Worm (Caenorhabditis elegans): ENCODE results near the gene col-80.

col-80 gene

DNA sequence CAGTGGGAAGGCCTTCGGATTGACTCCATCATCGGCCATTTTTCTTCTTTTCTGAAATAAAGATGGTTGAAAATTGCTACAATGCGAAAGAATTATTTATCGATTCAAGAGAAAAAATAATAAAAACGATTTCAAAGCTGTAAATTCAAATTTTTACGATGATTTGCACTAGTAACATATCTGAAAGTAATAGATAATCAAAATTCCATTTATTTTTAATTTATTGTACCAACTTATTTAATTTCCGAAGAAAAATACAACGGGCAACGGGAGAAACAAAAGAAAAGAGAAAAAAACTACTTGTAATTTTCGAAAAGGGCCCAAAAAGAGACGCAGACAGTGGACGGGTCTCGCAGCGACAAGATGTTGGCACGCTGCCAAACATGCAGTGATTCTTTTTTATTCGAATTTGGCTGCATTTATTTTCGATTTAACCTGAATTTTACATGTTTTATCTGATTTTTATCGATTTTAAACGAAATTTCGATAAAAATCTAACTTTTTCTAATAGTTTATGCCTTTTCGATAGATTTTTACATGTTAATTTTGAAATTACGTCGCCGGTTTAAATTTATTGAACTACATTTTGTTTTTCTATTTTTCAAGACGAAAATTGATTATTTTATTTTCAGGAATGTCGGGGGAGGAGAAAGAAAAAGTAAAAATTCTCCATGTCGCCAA is 48.3 kb upstream of the col-80 start, which contains the start of the genes snu-13 and rsp-7 (continued):
- no peak for TF ChIP-seq bed-2 (GFP tag; IDR thresholded peaks at IDR 0.05)
- no peak for TF ChIP-seq nhr-27 (tag; optimal IDR thresholded peaks at IDR 0.05)
- peak; percentile 68 for TF ChIP-seq lin-54 (GFP tag; optimal IDR thresholded peaks at IDR 0.05)
- no peak for TF ChIP-seq snpc-1.3 (tag; optimal IDR thresholded peaks at IDR 0.05; ENCODE audit: insufficient read depth)
- TF ChIP-seq mxl-1 (tag; optimal IDR thresholded peaks at IDR 0.05) = no peak
- no peak for TF ChIP-seq cebp-2 (GFP tag; IDR thresholded peaks at IDR 0.05)
- peak; percentile 54 for TF ChIP-seq tlf-1 (GFP tag; optimal IDR thresholded peaks at IDR 0.05)
- TF ChIP-seq dpl-1 (GFP tag; optimal IDR thresholded peaks at IDR 0.05) = peak; percentile 21
- no peak for TF ChIP-seq ceh-40 (GFP tag; IDR thresholded peaks at IDR 0.05)
- TF ChIP-seq K12H6.12 (tag; optimal IDR thresholded peaks at IDR 0.05) = no peak
- TF ChIP-seq nfya-2 (GFP tag; IDR thresholded peaks at IDR 0.05) = no peak
- TF ChIP-seq madf-10 (tag; optimal IDR thresholded peaks at IDR 0.05) = no peak
- no peak for TF ChIP-seq snpc-3.4 (tag; optimal IDR thresholded peaks at IDR 0.05)
- no peak for TF ChIP-seq Y95B8A.8 (GFP tag; IDR thresholded peaks at IDR 0.05)
- peak; percentile 48; the same call in 1 of the 2 replicates for TF ChIP-seq lir-1 (GFP tag; conservative IDR thresholded peaks at IDR 0.05)
- TF ChIP-seq mes-4 (tag; optimal IDR thresholded peaks at IDR 0.05) = no peak
- no peak for TF ChIP-seq zfh-2 (GFP tag; conservative IDR thresholded peaks at IDR 0.05)
- no peak for TF ChIP-seq rpc-1 (optimal IDR thresholded peaks at IDR 0.05)
- TF ChIP-seq rpc-1 (tag; optimal IDR thresholded peaks at IDR 0.05) = no peak
- TF ChIP-seq unc-62 (GFP tag; optimal IDR thresholded peaks at IDR 0.05) = no peak
- no peak for TF ChIP-seq snpc-1.1 (tag; optimal IDR thresholded peaks at IDR 0.05; ENCODE audit: insufficient read depth)
- TF ChIP-seq zim-3 (tag; optimal IDR thresholded peaks at IDR 0.05) = no peak
- TF ChIP-seq attf-6 (GFP tag; IDR thresholded peaks at IDR 0.05) = no peak
- TF ChIP-seq nhr-179 (tag; optimal IDR thresholded peaks at IDR 0.05) = no peak
- no peak for TF ChIP-seq hrde-1 (tag; optimal IDR thresholded peaks at IDR 0.05; ENCODE audit: borderline replicate concordance)
- no peak for TF ChIP-seq ekl-4 (GFP tag; IDR thresholded peaks at IDR 0.05)
- TF ChIP-seq him-1 (tag; optimal IDR thresholded peaks at IDR 0.05) = no peak
- TF ChIP-seq unc-130 (GFP tag; optimal IDR thresholded peaks at IDR 0.05) = no peak
- peak; percentile 72 for TF ChIP-seq mcd-1 (GFP tag; IDR thresholded peaks at IDR 0.05)
- no peak for TF ChIP-seq B0336.3 (GFP tag; IDR thresholded peaks at IDR 0.05)
- no peak for TF ChIP-seq lag-1 (GFP tag; IDR thresholded peaks at IDR 0.05)
- peak; percentile 68 for TF ChIP-seq ceh-91 (GFP tag; IDR thresholded peaks at IDR 0.05)
- no peak for TF ChIP-seq sdz-38 (tag; optimal IDR thresholded peaks at IDR 0.05)
- TF ChIP-seq let-607 (tag; optimal IDR thresholded peaks at IDR 0.05) = no peak
- no peak for TF ChIP-seq ztf-22 (GFP tag; optimal IDR thresholded peaks at IDR 0.05)
- peak; percentile 25 for TF ChIP-seq ZK185.1 (tag; optimal IDR thresholded peaks at IDR 0.05; ENCODE audit: poor library complexity, severe bottlenecking)
- TF ChIP-seq Y79H2A.3 (GFP tag; conservative IDR thresholded peaks at IDR 0.05) = no peak
- no peak for TF ChIP-seq cebp-1 (GFP tag; IDR thresholded peaks at IDR 0.05)
- TF ChIP-seq cebp-1 (tag; optimal IDR thresholded peaks at IDR 0.05) = peak; percentile 36
- TF ChIP-seq lsy-27 (tag; optimal IDR thresholded peaks at IDR 0.05; ENCODE audit: borderline replicate concordance, insufficient read depth) = no peak
- no peak for TF ChIP-seq ccch-3 (GFP tag; optimal IDR thresholded peaks at IDR 0.05)
- TF ChIP-seq F55B11.4 (tag; optimal IDR thresholded peaks at IDR 0.05; ENCODE audit: borderline replicate concordance, insufficient read depth) = no peak
- no peak for TF ChIP-seq ztf-6 (GFP tag; IDR thresholded peaks at IDR 0.05)
- TF ChIP-seq efl-1 (GFP tag; optimal IDR thresholded peaks at IDR 0.05) = peak; percentile 34
- TF ChIP-seq ztf-26 (tag; optimal IDR thresholded peaks at IDR 0.05) = no peak
- TF ChIP-seq ceh-79 (tag; optimal IDR thresholded peaks at IDR 0.05) = no peak
- no peak for TF ChIP-seq hlh-26 (GFP tag; conservative IDR thresholded peaks at IDR 0.05)
- peak; percentile 31 for TF ChIP-seq F49E8.2 (tag; optimal IDR thresholded peaks at IDR 0.05; ENCODE audit: insufficient read depth)

Data from whole organism, young adult.